Worm (Caenorhabditis elegans) whole organism, L2 larva: ENCODE results near the gene fbxb-111.

Experiments used
- C34F6.9 ChIP-seq: fragments of 150-350 bp; optimal IDR thresholded peaks from 2 replicates; lab custom pipeline; 2014; ENCODE audit warnings: missing biosample characterization, missing genetic modification characterization
- R02D3.7 ChIP-seq: fragments of 150-350 bp; optimal IDR thresholded peaks from 2 replicates; lab custom pipeline; 2014; ENCODE audit warnings: missing biosample characterization, missing genetic modification characterization
- Y55F3AM.14 ChIP-seq: fragments of 200-800 bp; sonication (Bioruptor generic); optimal IDR thresholded peaks from 2 replicates; lab custom pipeline; 2018; ENCODE audit warnings: mild to moderate bottlenecking, missing genetic modification characterization, missing compliant biosample characterization
- ZK546.5 ChIP-seq: sonication (generic microtip); optimal IDR thresholded peaks from 2 replicates; lab custom pipeline; 2017; ENCODE audit warnings: missing biosample characterization, missing genetic modification characterization
- alr-1 ChIP-seq: fragments of 150-350 bp; optimal IDR thresholded peaks from 2 replicates; lab custom pipeline; 2014; ENCODE audit warnings: missing biosample characterization, missing genetic modification characterization
- aly-2 ChIP-seq: fragments of 150-350 bp; optimal IDR thresholded peaks from 2 replicates; lab custom pipeline; 2014; ENCODE audit warnings: missing biosample characterization, missing genetic modification characterization
- ama-1 ChIP-seq: fragments of 150-350 bp; optimal IDR thresholded peaks from 2 replicates; lab custom pipeline; 2018; ENCODE audit warnings: inconsistent platforms
- blmp-1 ChIP-seq: sonication (generic microtip); optimal IDR thresholded peaks from 2 replicates; lab custom pipeline; 2017; ENCODE audit warnings: missing genetic modification characterization, mild to moderate bottlenecking, missing compliant biosample characterization, antibody characterized with exemption, moderate library complexity; ENCODE audit not compliant: insufficient read depth
- ceh-16 ChIP-seq: fragments of 150-350 bp; optimal IDR thresholded peaks from 2 replicates; lab custom pipeline; 2014; ENCODE audit warnings: missing biosample characterization, missing genetic modification characterization
- ceh-82 ChIP-seq: fragments of 150-350 bp; optimal IDR thresholded peaks from 2 replicates; lab custom pipeline; 2014; ENCODE audit warnings: missing biosample characterization, missing genetic modification characterization
- dmd-4 ChIP-seq: sonication (generic microtip); optimal IDR thresholded peaks from 2 replicates; lab custom pipeline; 2017; ENCODE audit warnings: missing biosample characterization, missing genetic modification characterization
- egl-27 ChIP-seq: sonication (generic microtip); optimal IDR thresholded peaks from 3 replicates; lab custom pipeline; 2017; ENCODE audit warnings: missing biosample characterization, missing genetic modification reagents, missing genetic modification characterization
- elt-1 ChIP-seq: fragments of 150-350 bp; optimal IDR thresholded peaks from 2 replicates; lab custom pipeline; 2014; ENCODE audit warnings: missing biosample characterization, missing genetic modification characterization
- elt-3 ChIP-seq: sonication (generic microtip); optimal IDR thresholded peaks from 2 replicates; lab custom pipeline; 2017; ENCODE audit warnings: missing biosample characterization, missing genetic modification characterization
- gmeb-1 ChIP-seq: fragments of 150-350 bp; optimal IDR thresholded peaks from 2 replicates; lab custom pipeline; 2014; ENCODE audit warnings: missing biosample characterization, missing genetic modification characterization
- lin-11 ChIP-seq: fragments of 150-350 bp; sonication (generic microtip); optimal IDR thresholded peaks from 2 replicates; lab custom pipeline; 2014; ENCODE audit warnings: missing biosample characterization, missing genetic modification characterization, inconsistent platforms, mixed read lengths
- lin-13 ChIP-seq: fragments of 150-350 bp; optimal IDR thresholded peaks from 2 replicates; lab custom pipeline; 2014; ENCODE audit warnings: missing biosample characterization, missing genetic modification reagents, missing genetic modification characterization
- lsy-2 ChIP-seq, 2 experiments: fragments of 150-350 bp in 1 of 2; sonication (generic microtip) in 1 of 2; optimal IDR thresholded peaks; 2 replicates each; lab custom pipeline; 2014 to 2017; ENCODE audit warnings: missing biosample characterization in 2 of 2, missing genetic modification characterization in 2 of 2
- mab-5 ChIP-seq: fragments of 150-350 bp; optimal IDR thresholded peaks from 2 replicates; lab custom pipeline; 2014; ENCODE audit warnings: missing biosample characterization, missing genetic modification characterization
- mbf-1 ChIP-seq: sonication (generic microtip); optimal IDR thresholded peaks from 2 replicates; lab custom pipeline; 2017; ENCODE audit warnings: missing biosample characterization, missing genetic modification characterization
- mdl-1 ChIP-seq, 2 experiments: fragments of 150-350 bp in 1 of 2; sonication (generic microtip) in 1 of 2; optimal IDR thresholded peaks; 2 replicates each; lab custom pipeline; 2017; ENCODE audit warnings: missing biosample characterization in 2 of 2, missing genetic modification characterization in 2 of 2
- nhr-10 ChIP-seq: sonication (generic microtip); optimal IDR thresholded peaks from 2 replicates; lab custom pipeline; 2017; ENCODE audit warnings: missing biosample characterization, missing genetic modification characterization
- nhr-11 ChIP-seq: fragments of 150-350 bp; optimal IDR thresholded peaks from 2 replicates; lab custom pipeline; 2014; ENCODE audit warnings: missing biosample characterization, missing genetic modification characterization
- nhr-12 ChIP-seq: fragments of 150-350 bp; optimal IDR thresholded peaks from 2 replicates; lab custom pipeline; 2014; ENCODE audit warnings: missing biosample characterization, missing genetic modification characterization
- nhr-129 ChIP-seq: fragments of 150-350 bp; optimal IDR thresholded peaks from 2 replicates; lab custom pipeline; 2014; ENCODE audit warnings: missing biosample characterization, missing genetic modification characterization
- nhr-23 ChIP-seq: fragments of 150-350 bp; optimal IDR thresholded peaks from 2 replicates; lab custom pipeline; 2014; ENCODE audit warnings: missing biosample characterization, missing genetic modification reagents, missing genetic modification characterization
- nhr-25 ChIP-seq: fragments of 150-350 bp; sonication (generic microtip); optimal IDR thresholded peaks from 3 replicates; lab custom pipeline; 2014; ENCODE audit warnings: missing biosample characterization, missing genetic modification characterization
- nhr-6 ChIP-seq: fragments of 150-350 bp; optimal IDR thresholded peaks from 2 replicates; lab custom pipeline; 2014; ENCODE audit warnings: missing biosample characterization, missing genetic modification characterization
- nhr-77 ChIP-seq: fragments of 150-350 bp; optimal IDR thresholded peaks from 2 replicates; lab custom pipeline; 2014; ENCODE audit warnings: missing biosample characterization, missing genetic modification characterization
- sem-4 ChIP-seq: fragments of 150-350 bp; optimal IDR thresholded peaks from 2 replicates; lab custom pipeline; 2014; ENCODE audit warnings: missing biosample characterization, missing genetic modification reagents, missing genetic modification characterization
- skn-1 ChIP-seq: sonication (generic microtip); optimal IDR thresholded peaks from 2 replicates; lab custom pipeline; 2017; ENCODE audit warnings: missing biosample characterization, missing genetic modification characterization
- sma-3 ChIP-seq: sonication (generic microtip); optimal IDR thresholded peaks from 2 replicates; lab custom pipeline; 2016; ENCODE audit warnings: missing genetic modification reagents, missing genetic modification characterization, missing compliant biosample characterization
- snpc-4 ChIP-seq: fragments of 150-350 bp; optimal IDR thresholded peaks from 2 replicates; lab custom pipeline; 2014; ENCODE audit warnings: missing biosample characterization, missing genetic modification characterization
- unc-39 ChIP-seq: fragments of 150-350 bp; optimal IDR thresholded peaks from 2 replicates; lab custom pipeline; 2014; ENCODE audit warnings: missing biosample characterization, missing genetic modification characterization
- unc-55 ChIP-seq: fragments of 150-350 bp; sonication (generic microtip); optimal IDR thresholded peaks from 3 replicates; lab custom pipeline; 2014; ENCODE audit warnings: missing biosample characterization, missing genetic modification reagents, missing genetic modification characterization
- unc-62 ChIP-seq: fragments of 150-350 bp; optimal IDR thresholded peaks from 2 replicates; lab custom pipeline; 2014; ENCODE audit warnings: missing biosample characterization, missing genetic modification reagents, missing genetic modification characterization
- ztf-1 ChIP-seq: fragments of 200-800 bp; sonication (Bioruptor generic); conservative IDR thresholded peaks from 2 replicates; pipeline ENCODE4 v1.3.6; 2022; ENCODE audit warnings: missing genetic modification characterization, missing compliant biosample characterization
- ztf-11 ChIP-seq: sonication (generic microtip); optimal IDR thresholded peaks from 2 replicates; lab custom pipeline; 2017; ENCODE audit warnings: missing biosample characterization, missing genetic modification characterization
- ztf-4 ChIP-seq: fragments of 150-350 bp; optimal IDR thresholded peaks from 2 replicates; lab custom pipeline; 2014; ENCODE audit warnings: missing biosample characterization, missing genetic modification characterization

fbxb-111 gene

DNA sequence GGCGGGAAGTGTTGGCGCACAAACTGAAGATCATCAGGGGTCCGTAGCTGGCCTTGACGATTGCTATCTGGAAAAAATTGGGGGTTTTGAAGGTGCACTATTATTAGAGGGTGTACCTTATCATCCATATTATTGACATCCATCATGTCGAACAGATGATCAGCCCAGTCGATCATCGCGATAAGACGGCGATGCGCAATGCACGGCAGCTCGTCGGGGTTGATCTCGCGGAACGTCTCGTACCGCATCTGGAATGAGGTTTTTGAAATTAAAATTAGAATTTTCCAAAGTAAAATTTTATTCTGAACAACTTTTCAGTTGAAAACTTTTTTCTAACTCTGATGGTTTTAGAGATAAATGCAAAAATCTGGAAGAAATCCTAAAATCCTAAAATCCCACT lies 23.1 kb upstream of the fbxb-111 start:
- no peak for TF ChIP-seq unc-62 (GFP tag; lab: Kevin White, UChicago)
- no peak for TF ChIP-seq nhr-77 (tag; lab: Kevin White, UChicago)
- no peak for TF ChIP-seq unc-39 (tag; lab: Kevin White, UChicago)
- TF ChIP-seq lin-11, result no peak
- TF ChIP-seq elt-3 (tag; lab: Kevin White, UChicago), result no peak
- TF ChIP-seq nhr-10, result no peak
- no peak for TF ChIP-seq lin-13 (GFP tag; lab: Kevin White, UChicago)
- no peak for TF ChIP-seq sma-3 (GFP tag; lab: Kevin White, UChicago)
- TF ChIP-seq ztf-11, result no peak
- no peak for TF ChIP-seq ztf-4 (tag; lab: Kevin White, UChicago)
- no peak for TF ChIP-seq mdl-1 (tag; optimal IDR thresholded peaks at IDR 0.05; lab: Kevin White, UChicago)
- no peak for TF ChIP-seq ceh-16 (tag; lab: Kevin White, UChicago)
- TF ChIP-seq snpc-4 (tag; lab: Kevin White, UChicago), result no peak
- TF ChIP-seq blmp-1 (tag; lab: Kevin White, UChicago), result no peak
- no peak for TF ChIP-seq R02D3.7 (tag; lab: Kevin White, UChicago)

DNA sequence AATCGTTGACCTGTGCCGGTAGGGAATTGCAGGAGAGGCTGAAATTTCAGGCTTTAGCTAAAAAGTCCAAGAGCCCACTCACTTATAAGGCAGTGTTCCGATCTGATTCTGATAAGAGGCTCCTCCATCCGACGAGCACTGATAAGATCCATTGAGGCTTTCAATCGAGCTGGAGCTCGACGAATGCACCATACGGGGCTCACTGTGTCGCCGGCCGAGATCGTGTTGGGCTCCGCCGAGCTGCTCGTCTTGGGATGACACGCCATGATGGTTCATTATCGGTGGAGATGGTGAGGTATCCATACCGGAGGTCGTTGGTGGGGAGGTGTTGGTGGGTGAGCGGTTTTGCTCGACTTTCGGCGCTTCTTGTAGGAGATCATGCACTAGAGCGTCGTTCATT lies 21.6 kb upstream of the fbxb-111 start:
- TF ChIP-seq nhr-129 (no peak), unc-55 (no peak), blmp-1 (tag; lab: Kevin White, UChicago) (no peak), mbf-1 (tag; lab: Kevin White, UChicago) (no peak), ztf-11 (no peak), skn-1 (tag; lab: Kevin White, UChicago) (no peak), ama-1 (lab: Kevin White, UChicago) (no peak), R02D3.7 (tag; lab: Kevin White, UChicago) (no peak), nhr-12 (tag; lab: Kevin White, UChicago) (no peak), nhr-23 (tag; lab: Kevin White, UChicago) (no peak), unc-62 (GFP tag; lab: Kevin White, UChicago) (no peak), elt-3 (tag; lab: Kevin White, UChicago) (no peak), lin-11 (no peak), ceh-82 (tag; lab: Kevin White, UChicago) (no peak)

DNA sequence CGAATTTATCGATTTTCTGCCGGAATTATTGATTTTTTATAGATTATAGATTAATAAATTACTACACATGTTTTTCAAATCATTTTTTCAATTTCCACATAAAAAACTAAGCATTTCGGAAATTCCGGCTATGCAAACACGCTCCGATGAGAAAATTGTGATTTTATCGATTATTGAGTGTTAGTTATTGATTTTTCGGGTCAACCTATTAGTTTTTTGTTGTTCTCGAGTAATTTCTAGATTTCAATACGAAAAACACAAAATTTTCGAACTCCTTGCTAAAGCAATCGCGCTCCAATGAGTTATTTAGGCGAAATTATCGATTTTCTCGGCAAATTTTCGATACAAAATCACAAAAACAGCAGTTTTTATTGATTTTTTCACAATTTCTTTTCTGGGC lies 20.6 kb upstream of the fbxb-111 start:
- TF ChIP-seq mab-5 (tag; lab: Kevin White, UChicago) (no peak), ceh-82 (tag; lab: Kevin White, UChicago) (no peak), snpc-4 (tag; lab: Kevin White, UChicago) (no peak), ZK546.5 (no peak), nhr-129 (no peak), C34F6.9 (no peak), ztf-1 (GFP tag; lab: Robert Waterston, UW) (no peak), nhr-25 (tag; lab: Kevin White, UChicago) (no peak), aly-2 (no peak), lsy-2 (tag; optimal IDR thresholded peaks at IDR 0.05; lab: Kevin White, UChicago) (no peak), nhr-10 (no peak), alr-1 (tag; lab: Kevin White, UChicago) (no peak), unc-39 (tag; lab: Kevin White, UChicago) (no peak), Y55F3AM.14 (GFP tag; lab: Kevin White, UChicago) (no peak), nhr-11 (tag; lab: Kevin White, UChicago) (no peak)

DNA sequence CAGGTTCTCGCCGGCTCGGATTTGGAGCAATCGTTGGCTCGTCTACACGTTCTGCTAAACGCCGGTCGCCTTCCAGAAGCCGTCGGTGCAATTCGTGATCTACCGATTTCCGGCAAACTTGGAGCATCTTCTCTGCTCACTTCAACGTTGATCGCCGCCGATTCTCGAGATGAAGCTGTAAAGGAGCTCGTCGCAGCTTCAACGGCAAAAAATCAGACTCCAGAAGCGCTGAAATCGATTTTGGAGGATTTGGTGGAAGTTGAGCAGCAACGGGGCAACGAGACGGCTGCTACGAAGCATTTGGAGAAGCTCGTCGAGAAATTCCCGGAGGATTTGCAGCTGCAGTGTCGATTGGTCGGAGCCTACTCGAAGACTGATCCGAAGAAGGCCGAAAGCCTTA lies 16.9 kb upstream of the fbxb-111 start:
- no peak for TF ChIP-seq egl-27 (tag; lab: Kevin White, UChicago)
- TF ChIP-seq nhr-12 (tag; lab: Kevin White, UChicago), result no peak
- TF ChIP-seq mbf-1 (tag; lab: Kevin White, UChicago), result no peak
- no peak for TF ChIP-seq skn-1 (tag; lab: Kevin White, UChicago)
- TF ChIP-seq nhr-10, result no peak
- TF ChIP-seq ztf-11, result no peak
- TF ChIP-seq Y55F3AM.14 (GFP tag; lab: Kevin White, UChicago), result no peak
- no peak for TF ChIP-seq sem-4 (tag; lab: Kevin White, UChicago)
- TF ChIP-seq dmd-4 (tag; lab: Kevin White, UChicago), result no peak
- no peak for TF ChIP-seq gmeb-1 (tag; lab: Kevin White, UChicago)
- TF ChIP-seq nhr-6 (tag; lab: Kevin White, UChicago), result no peak
- no peak for TF ChIP-seq mab-5 (tag; lab: Kevin White, UChicago)
- TF ChIP-seq sma-3 (GFP tag; lab: Kevin White, UChicago), result no peak
- TF ChIP-seq unc-39 (tag; lab: Kevin White, UChicago), result no peak
- TF ChIP-seq elt-1, result no peak
- no peak for TF ChIP-seq ceh-16 (tag; lab: Kevin White, UChicago)
- TF ChIP-seq ama-1 (lab: Kevin White, UChicago), result no peak
- TF ChIP-seq unc-62 (GFP tag; lab: Kevin White, UChicago), result no peak
- TF ChIP-seq aly-2, result no peak
